Worm (Caenorhabditis elegans): Measurements from ENCODE around the gene C46F9.6.
"Not testable (repeated sequence)": the region's sequence is repeated elsewhere in the genome, so short reads cannot be mapped to it uniquely, and the experiment has no call there.

Gene C46F9.6

ce11 chrII:1897936-1898335 lies at the start of gene C46F9.6:
Gene C46F9.6 (plus strand): TSS chrII:1898236.
- no peak for TF ChIP-seq unc-62 (GFP tag; optimal IDR thresholded peaks at IDR 0.05)

DNA sequence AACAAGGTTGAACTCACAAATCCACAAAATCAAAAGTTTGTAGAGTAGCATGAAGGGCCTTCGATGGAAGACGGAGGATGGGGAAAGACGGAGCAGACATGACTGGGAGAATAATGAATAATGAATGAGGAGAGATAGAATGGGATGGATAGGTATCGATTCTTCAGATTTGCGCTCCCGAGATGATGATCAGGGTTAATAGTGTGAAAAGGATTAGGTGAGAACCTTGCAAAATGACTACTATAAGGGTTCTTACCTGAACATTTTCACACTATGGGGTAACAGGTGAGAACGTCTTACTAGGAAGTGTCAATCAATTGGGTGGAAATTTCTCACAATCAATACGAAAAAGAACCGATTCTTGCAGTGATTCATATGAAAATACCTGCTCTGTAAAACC lies 47.7 kb upstream of the C46F9.6 start, which contains the start of gene fbxb-96:
TSS of gene fbxb-96 (minus strand) at position 101 of the 400 bp plus-strand sequence.
- no peak for TF ChIP-seq unc-62 (GFP tag; optimal IDR thresholded peaks at IDR 0.05)

DNA sequence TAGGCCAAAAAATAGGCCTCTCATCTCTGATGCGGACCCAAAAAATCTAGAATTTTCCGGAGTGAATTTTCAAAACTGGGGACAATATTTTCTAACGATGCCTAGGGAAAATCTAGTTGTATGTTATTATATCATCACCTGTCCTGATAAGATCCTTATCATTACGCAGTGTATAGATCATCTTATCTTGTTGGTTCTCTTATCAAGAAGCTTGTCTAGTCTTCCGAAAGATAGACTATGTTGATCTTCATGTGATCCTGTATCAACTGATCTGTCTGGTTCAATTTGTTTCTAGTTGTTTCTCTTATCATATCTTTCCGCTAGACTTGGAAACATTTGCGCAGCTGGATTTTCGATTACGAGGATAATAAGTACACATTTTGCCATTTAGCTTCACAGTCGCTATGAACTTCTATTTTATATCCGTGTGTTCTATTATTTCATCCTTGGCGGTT lies 47.2 kb upstream of the C46F9.6 start, which contains the start of gene C52E2.3:
TSS of gene C52E2.3 (plus strand) at position 405 of the 455 bp plus-strand sequence.
- no peak for TF ChIP-seq unc-62 (GFP tag; optimal IDR thresholded peaks at IDR 0.05)

- TF ChIP-seq unc-62 (GFP tag; optimal IDR thresholded peaks at IDR 0.05): no peak
Measured at ce11 chrII:1851716-1852115, 46.3 kb upstream of the C46F9.6 start.

DNA sequence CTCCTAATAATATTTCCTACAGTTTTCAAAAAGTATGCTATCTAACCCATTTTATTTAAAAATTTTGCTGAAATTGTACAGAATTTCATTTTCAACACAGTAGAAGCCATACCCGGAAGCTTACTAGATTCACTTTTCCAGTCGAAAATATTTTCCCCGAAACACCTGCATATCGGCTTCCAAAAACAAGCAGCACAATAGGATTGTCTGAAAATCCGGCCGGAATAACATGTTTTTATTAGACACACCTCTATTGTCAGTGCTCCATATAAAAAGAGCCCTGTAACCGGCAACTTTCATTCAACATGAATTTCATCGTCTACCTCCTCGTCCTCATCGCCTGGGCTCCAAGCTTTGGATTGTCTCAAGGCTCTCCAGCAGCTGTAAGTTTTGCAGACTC lies 45.5 kb upstream of the C46F9.6 start, which contains the start of gene C52E2.2:
TSS of gene C52E2.2 (plus strand) at position 301 of the 400 bp plus-strand sequence.
- no peak for TF ChIP-seq unc-62 (GFP tag; optimal IDR thresholded peaks at IDR 0.05)

- TF ChIP-seq unc-62 (GFP tag; optimal IDR thresholded peaks at IDR 0.05): not testable (repeated sequence)
Measured at ce11 chrII:1854094-1854493, 43.9 kb upstream of the C46F9.6 start, which contains the start of gene fbxb-95. Gene fbxb-95 (plus strand): TSS chrII:1854394.

DNA sequence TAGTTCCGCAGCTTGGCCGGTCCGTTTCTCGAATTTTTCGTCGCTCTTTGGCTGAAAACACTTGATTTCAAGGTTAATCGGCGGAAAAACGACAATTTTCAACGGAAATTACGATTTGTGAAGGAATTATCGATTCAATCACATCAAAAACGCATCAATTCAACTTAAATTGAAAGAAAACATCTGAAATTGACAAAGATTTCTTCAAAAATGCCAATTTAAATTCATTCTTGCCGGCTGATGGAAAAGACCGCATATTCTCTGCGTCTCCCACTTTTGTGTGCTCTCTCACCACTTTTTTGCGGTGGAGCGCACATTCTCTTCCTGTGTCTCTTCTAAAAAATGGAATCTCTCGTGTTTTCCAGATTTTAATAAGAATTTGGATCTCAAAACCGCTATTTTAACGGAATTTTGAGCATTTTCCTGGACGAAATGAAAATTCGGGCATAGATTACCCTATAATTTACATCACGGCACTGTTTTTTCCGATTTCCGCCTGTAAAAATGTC lies 36.7 kb upstream of the C46F9.6 start, which contains the start of gene C16C4.18:
TSS of gene C16C4.18 (minus strand) at position 51 of the 509 bp plus-strand sequence.
- TF ChIP-seq unc-62 (GFP tag; optimal IDR thresholded peaks at IDR 0.05): not testable (repeated sequence)

DNA sequence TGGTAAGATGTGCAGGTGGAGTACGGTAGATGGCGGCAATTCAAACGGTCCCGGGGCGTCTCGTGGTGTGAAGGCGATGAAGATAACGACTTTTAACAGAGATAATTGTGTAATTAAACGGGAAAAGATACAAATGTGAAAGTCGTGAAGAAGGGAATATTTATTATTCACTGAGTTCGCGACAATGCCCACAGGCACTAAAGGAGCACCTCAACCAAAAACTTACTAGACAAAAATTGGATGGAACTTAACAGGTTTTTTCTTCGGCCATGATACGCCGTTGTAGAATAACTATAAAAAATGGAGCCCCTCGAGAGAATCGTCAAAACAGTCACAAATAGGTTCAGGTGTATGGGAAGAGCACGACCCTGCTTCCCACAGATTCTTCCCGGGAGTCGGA lies 35.7 kb upstream of the C46F9.6 start, which contains the start of gene fbxb-98:
TSS of gene fbxb-98 (plus strand) at position 301 of the 400 bp plus-strand sequence.
- not testable (repeated sequence) for TF ChIP-seq unc-62 (GFP tag; optimal IDR thresholded peaks at IDR 0.05)

DNA sequence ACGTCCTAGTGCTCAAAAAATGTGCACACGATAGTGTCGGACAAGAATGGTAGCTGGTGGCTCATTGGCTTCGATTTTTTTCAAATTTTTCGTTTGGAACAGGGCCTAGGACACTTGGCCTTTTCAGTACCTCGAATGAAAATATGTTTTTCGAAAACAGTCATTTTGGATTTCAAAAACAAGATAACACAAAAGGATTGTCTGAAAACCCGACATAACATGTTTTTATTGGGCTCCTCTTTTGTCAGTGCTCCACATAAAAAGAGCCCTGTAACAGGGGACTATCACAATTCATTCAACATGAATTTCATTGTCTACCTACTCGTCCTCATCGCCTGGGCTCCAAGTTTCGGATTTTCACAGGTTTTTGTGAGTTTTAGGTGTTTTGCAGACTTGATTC lies 33.8 kb upstream of the C46F9.6 start, which contains the start of gene C16C4.17:
TSS of gene C16C4.17 (plus strand) at position 301 of the 400 bp plus-strand sequence.
- TF ChIP-seq unc-62 (GFP tag; optimal IDR thresholded peaks at IDR 0.05): no peak

- TF ChIP-seq unc-62 (GFP tag; optimal IDR thresholded peaks at IDR 0.05): no peak
Measured at ce11 chrII:1865683-1866431, 32.2 kb upstream of the C46F9.6 start, which contains the start of gene math-15. Gene math-15 (plus strand): TSS chrII:1866381.

DNA sequence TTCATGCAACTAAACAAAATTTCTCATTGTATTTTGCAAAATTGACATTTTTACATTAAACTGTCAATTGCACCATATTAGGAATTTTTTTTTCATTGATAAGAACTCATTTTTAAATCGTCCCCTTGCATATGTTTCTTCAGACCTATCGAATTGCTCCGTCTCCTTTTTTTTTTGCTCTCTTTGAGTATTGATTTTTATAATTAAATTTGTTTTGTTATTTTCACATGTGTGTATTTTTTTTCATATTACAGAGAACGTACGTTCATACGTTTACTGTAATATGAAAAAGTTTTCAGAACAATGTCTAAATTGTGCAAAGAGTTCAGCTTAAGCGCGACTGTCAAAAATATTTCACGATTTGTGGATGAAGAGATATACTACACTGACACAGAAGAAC lies 28.9 kb upstream of the C46F9.6 start, which contains the start of gene math-14:
TSS of gene math-14 (plus strand) at position 301 of the 400 bp plus-strand sequence.
- no peak for TF ChIP-seq unc-62 (GFP tag; optimal IDR thresholded peaks at IDR 0.05)

DNA sequence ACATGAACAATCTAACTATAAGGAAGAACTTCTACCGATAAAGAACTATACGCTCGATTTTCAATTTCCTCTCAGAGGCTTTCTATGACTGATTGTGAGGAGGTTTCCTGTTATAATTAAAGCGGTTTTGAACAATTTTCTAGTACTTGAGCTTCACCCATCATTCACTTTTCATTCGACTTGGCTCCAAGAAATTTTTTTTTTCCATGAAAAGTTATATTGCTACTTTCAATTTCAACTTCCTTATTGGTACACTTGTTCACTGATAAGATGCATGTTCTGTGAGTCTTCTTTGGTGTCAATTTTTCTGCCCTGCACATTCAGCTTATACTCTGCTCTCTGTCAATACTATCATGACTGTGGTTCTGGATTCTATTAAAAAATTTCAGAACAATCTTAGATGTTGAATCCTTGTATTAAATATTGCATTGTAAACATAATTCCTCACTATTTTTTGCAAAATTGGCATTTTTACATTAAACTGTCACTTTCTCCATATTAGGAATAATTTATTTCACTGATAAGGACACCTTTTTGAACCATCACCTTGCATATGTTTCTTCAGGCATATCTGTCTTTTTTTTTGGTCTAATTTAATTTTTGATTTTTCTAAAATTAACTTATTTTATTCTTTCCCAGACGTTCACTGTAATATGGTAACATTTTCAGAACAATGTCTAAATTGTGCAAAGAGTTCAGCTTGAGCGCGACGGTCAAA lies 27.0 kb upstream of the C46F9.6 start, which contains the start of gene math-10:
TSS of gene math-10 (plus strand) at position 668 of the 718 bp plus-strand sequence.
- TF ChIP-seq unc-62 (GFP tag; optimal IDR thresholded peaks at IDR 0.05): no peak

- no peak for TF ChIP-seq unc-62 (GFP tag; optimal IDR thresholded peaks at IDR 0.05)
Measured at ce11 chrII:1875658-1876057, 22.4 kb upstream of the C46F9.6 start, which contains the start of gene math-13. Gene math-13 (plus strand): TSS chrII:1875958.

ce11 chrII:1878663-1879062 lies 19.4 kb upstream of the C46F9.6 start, which contains the start of gene math-16:
Gene math-16 (minus strand): TSS chrII:1878763.
- no peak for TF ChIP-seq unc-62 (GFP tag; optimal IDR thresholded peaks at IDR 0.05)

- TF ChIP-seq unc-62 (GFP tag; optimal IDR thresholded peaks at IDR 0.05): no peak
Measured at ce11 chrII:1882705-1883104, 15.3 kb upstream of the C46F9.6 start, which contains the start of gene math-5. Gene math-5 (minus strand): TSS chrII:1882805.

Data from whole organism, dauer.